Worm (Caenorhabditis elegans): ENCODE results near the gene nmr-2.
"Not testable (repeated sequence)": the region's sequence is repeated elsewhere in the genome, so short reads cannot be mapped to it uniquely, and the experiment has no call there.

DNA sequence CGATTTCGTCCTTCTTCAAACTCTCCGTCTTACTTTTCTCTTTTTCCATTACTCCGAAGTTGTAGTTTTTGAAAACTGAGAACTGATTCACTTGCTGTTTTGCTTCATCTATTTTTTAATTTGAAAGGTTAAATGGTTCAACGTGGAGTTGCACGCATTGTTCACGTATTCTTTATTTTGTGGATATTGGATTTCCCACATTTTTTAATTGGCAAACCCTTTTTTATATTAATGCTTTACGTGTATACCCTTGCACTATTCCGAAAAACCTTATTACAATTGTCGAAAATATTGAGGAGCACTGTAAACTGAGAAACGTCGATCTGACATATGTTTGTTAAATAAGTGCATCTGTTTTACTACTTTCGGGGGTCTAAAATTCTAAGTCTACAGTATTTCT, 25.3 kb upstream of the nmr-2 start, which contains the start of gene melo-3:
- TF ChIP-seq klf-2 (GFP tag; conservative IDR thresholded peaks at IDR 0.05); med-1 (GFP tag; optimal IDR thresholded peaks at IDR 0.05; ENCODE audit: insufficient read depth); ref-1 (GFP tag; conservative IDR thresholded peaks at IDR 0.05); ztf-29 (GFP tag; IDR thresholded peaks at IDR 0.05); tab-1 (GFP tag; IDR thresholded peaks at IDR 0.05); T22C8.4 (GFP tag; IDR thresholded peaks at IDR 0.05): not testable (repeated sequence)

Data from whole organism, midembryonic.